Worm (Caenorhabditis elegans): ENCODE data around the gene C14E2.4.

C14E2.4 gene

ce11 chrX:1821235-1821634 lies at the start of gene C14E2.4:
C14E2.4 (minus strand) TSS chrX:1821335.
- TF ChIP-seq F49E8.2 (tag; optimal IDR thresholded peaks at IDR 0.05; ENCODE audit: insufficient read depth) (no peak), mes-4 (tag; optimal IDR thresholded peaks at IDR 0.05) (no peak)

- TF ChIP-seq ekl-4 (GFP tag; IDR thresholded peaks at IDR 0.05) (no peak), xnd-1 (tag; optimal IDR thresholded peaks at IDR 0.05) (no peak), zfh-2 (GFP tag; conservative IDR thresholded peaks at IDR 0.05) (no peak), F55B11.4 (tag; optimal IDR thresholded peaks at IDR 0.05; ENCODE audit: borderline replicate concordance, insufficient read depth) (no peak), ccch-3 (GFP tag; optimal IDR thresholded peaks at IDR 0.05) (no peak), nhr-179 (tag; optimal IDR thresholded peaks at IDR 0.05) (no peak), nfya-1 (tag; optimal IDR thresholded peaks at IDR 0.05; ENCODE audit: borderline replicate concordance, insufficient read depth) (no peak), zim-3 (tag; optimal IDR thresholded peaks at IDR 0.05) (no peak), nhr-120 (GFP tag; IDR thresholded peaks at IDR 0.05) (no peak), egl-44 (GFP tag; IDR thresholded peaks at IDR 0.05) (no peak)
Observed at ce11 chrX:1864946-1865345, 43.8 kb upstream of the C14E2.4 start, which contains the start of gene tbx-41. tbx-41 (plus strand) TSS chrX:1865246.

ce11 chrX:1860422-1860821 lies 39.3 kb upstream of the C14E2.4 start, which contains the start of gene T26C11.8:
T26C11.8 (plus strand) TSS chrX:1860722.
- TF ChIP-seq Y95B8A.8 (GFP tag; IDR thresholded peaks at IDR 0.05) (no peak), nhr-90 (tag; optimal IDR thresholded peaks at IDR 0.05) (no peak), F49E8.2 (tag; optimal IDR thresholded peaks at IDR 0.05; ENCODE audit: insufficient read depth) (no peak), mcd-1 (GFP tag; IDR thresholded peaks at IDR 0.05) (no peak), F39B2.1 (GFP tag; IDR thresholded peaks at IDR 0.05) (no peak), attf-6 (GFP tag; IDR thresholded peaks at IDR 0.05) (no peak), lsy-27 (tag; optimal IDR thresholded peaks at IDR 0.05; ENCODE audit: borderline replicate concordance, insufficient read depth) (no peak), ztf-25 (GFP tag; IDR thresholded peaks at IDR 0.05) (no peak), tbx-9 (tag; optimal IDR thresholded peaks at IDR 0.05; ENCODE audit: borderline replicate concordance) (no peak), ztf-18 (tag; optimal IDR thresholded peaks at IDR 0.05) (no peak)

- no peak for TF ChIP-seq efl-1 (GFP tag; optimal IDR thresholded peaks at IDR 0.05)
- TF ChIP-seq B0035.1 (tag; optimal IDR thresholded peaks at IDR 0.05) = peak; percentile 5
- no peak for TF ChIP-seq B0019.2 (GFP tag; conservative IDR thresholded peaks at IDR 0.05)
- TF ChIP-seq T26A5.8 (tag; optimal IDR thresholded peaks at IDR 0.05) = no peak
- peak; percentile 63; the same call in 1 of the 2 replicates for TF ChIP-seq Y56A3A.18 (GFP tag; IDR thresholded peaks at IDR 0.05)
- TF ChIP-seq F52B5.7 (tag; optimal IDR thresholded peaks at IDR 0.05) = peak; percentile 32
- TF ChIP-seq snpc-1.3 (tag; optimal IDR thresholded peaks at IDR 0.05; ENCODE audit: insufficient read depth) = peak; percentile 24
- TF ChIP-seq F57A8.1 (GFP tag; optimal IDR thresholded peaks at IDR 0.05) = no peak
- TF ChIP-seq C17E4.6 (GFP tag; IDR thresholded peaks at IDR 0.05) = no peak
- no peak for TF ChIP-seq ccch-3 (GFP tag; optimal IDR thresholded peaks at IDR 0.05)
- TF ChIP-seq lir-1 (GFP tag; conservative IDR thresholded peaks at IDR 0.05) = peak; percentile 41; the same call in 1 of the 2 replicates
- TF ChIP-seq fkh-3 (tag; optimal IDR thresholded peaks at IDR 0.05) = no peak
- 0 out of 2 replicates have a peak, but pooled peaks have one; percentile 43 for TF ChIP-seq cebp-1 (GFP tag; IDR thresholded peaks at IDR 0.05)
- no peak for TF ChIP-seq cebp-1 (tag; optimal IDR thresholded peaks at IDR 0.05)
- no peak for TF ChIP-seq unc-62 (GFP tag; optimal IDR thresholded peaks at IDR 0.05)
- TF ChIP-seq Y53G8AR.9 (GFP tag; conservative IDR thresholded peaks at IDR 0.05) = 0 out of 2 replicates have a peak, but pooled peaks have one; percentile 42
- no peak for TF ChIP-seq nhr-179 (tag; optimal IDR thresholded peaks at IDR 0.05)
- no peak for TF ChIP-seq ztf-6 (GFP tag; IDR thresholded peaks at IDR 0.05)
- 0 out of 2 replicates have a peak, but pooled peaks have one; percentile 27 for TF ChIP-seq aptf-2 (GFP tag; conservative IDR thresholded peaks at IDR 0.05)
- TF ChIP-seq sdz-38 (tag; optimal IDR thresholded peaks at IDR 0.05) = no peak
- peak; percentile 60 for TF ChIP-seq T07F8.4 (tag; optimal IDR thresholded peaks at IDR 0.05)
- TF ChIP-seq ceh-100 (GFP tag; IDR thresholded peaks at IDR 0.05) = peak; percentile 23; the same call in 1 of the 2 replicates
- TF ChIP-seq F49E8.2 (tag; optimal IDR thresholded peaks at IDR 0.05; ENCODE audit: insufficient read depth) = no peak
- peak; percentile 63 for TF ChIP-seq rpc-1 (optimal IDR thresholded peaks at IDR 0.05)
- TF ChIP-seq rpc-1 (tag; optimal IDR thresholded peaks at IDR 0.05) = peak; percentile 79
- TF ChIP-seq ztf-22 (GFP tag; optimal IDR thresholded peaks at IDR 0.05) = no peak
Observed at ce11 chrX:1858616-1859015, 37.5 kb upstream of the C14E2.4 start.
